Worm (Caenorhabditis elegans) whole organism, late embryonic: ENCODE measurements around the gene F09C6.13.

Experiments
- C08G9.2 ChIP-seq: sonication (generic microtip); optimal IDR thresholded peaks from 2 replicates; lab custom pipeline; 2016; ENCODE audit warnings: mild to moderate bottlenecking, missing genetic modification characterization, moderate library complexity, missing compliant biosample characterization
- F13H6.1 ChIP-seq: sonication (generic microtip); optimal IDR thresholded peaks from 2 replicates; lab custom pipeline; 2016; ENCODE audit warnings: missing genetic modification characterization, missing compliant biosample characterization
- K02D7.2 ChIP-seq: sonication (generic microtip); optimal IDR thresholded peaks from 2 replicates; lab custom pipeline; 2017; ENCODE audit warnings: mild to moderate bottlenecking, missing genetic modification characterization, missing compliant biosample characterization
- K09A11.1 ChIP-seq: sonication (generic microtip); optimal IDR thresholded peaks from 2 replicates; lab custom pipeline; 2017; ENCODE audit warnings: antibody characterized with exemption, mild to moderate bottlenecking, missing genetic modification characterization, missing compliant biosample characterization; ENCODE audit not compliant: insufficient read depth
- ama-1 ChIP-seq: fragments of 150-350 bp; optimal IDR thresholded peaks from 2 replicates; lab custom pipeline; 2014
- ceh-19 ChIP-seq: fragments of 200-800 bp; sonication (Bioruptor generic); optimal IDR thresholded peaks from 2 replicates; lab custom pipeline; 2018; ENCODE audit warnings: mild to moderate bottlenecking, missing genetic modification characterization, missing compliant biosample characterization
- ceh-24 ChIP-seq: sonication (generic microtip); optimal IDR thresholded peaks from 2 replicates; lab custom pipeline; 2016; ENCODE audit warnings: mild to moderate bottlenecking, missing genetic modification characterization, missing compliant biosample characterization
- ceh-30 ChIP-seq: fragments of 150-350 bp; optimal IDR thresholded peaks from 2 replicates; lab custom pipeline; 2014; ENCODE audit warnings: missing biosample characterization, missing genetic modification characterization
- ceh-31 ChIP-seq: sonication (generic microtip); optimal IDR thresholded peaks from 2 replicates; lab custom pipeline; 2016; ENCODE audit warnings: missing genetic modification characterization, missing compliant biosample characterization
- ceh-45 ChIP-seq: fragments of 200-800 bp; sonication (Bioruptor generic); IDR thresholded peaks from 2 replicates; pipeline ENCODE4 v1.3.6; 2022; ENCODE audit warnings: missing genetic modification reagents, missing genetic modification characterization, missing compliant biosample characterization
- ceh-48 ChIP-seq: sonication (generic microtip); optimal IDR thresholded peaks from 2 replicates; lab custom pipeline; 2016; ENCODE audit warnings: missing genetic modification characterization, inconsistent platforms, missing compliant biosample characterization
- ceh-9 ChIP-seq: sonication (generic microtip); optimal IDR thresholded peaks from 2 replicates; lab custom pipeline; 2016; ENCODE audit warnings: mild to moderate bottlenecking, missing genetic modification characterization, inconsistent platforms, missing compliant biosample characterization
- che-1 ChIP-seq: sonication (generic microtip); optimal IDR thresholded peaks from 2 replicates; lab custom pipeline; 2016; ENCODE audit warnings: mild to moderate bottlenecking, missing genetic modification characterization, missing compliant biosample characterization
- dmd-4 ChIP-seq: sonication (generic microtip); optimal IDR thresholded peaks from 2 replicates; lab custom pipeline; 2016; ENCODE audit warnings: borderline replicate concordance, missing genetic modification characterization, missing compliant biosample characterization
- dve-1 ChIP-seq: sonication (generic microtip); optimal IDR thresholded peaks from 2 replicates; lab custom pipeline; 2017; ENCODE audit warnings: antibody characterized with exemption, mild to moderate bottlenecking, missing genetic modification characterization, missing compliant biosample characterization
- elt-2 ChIP-seq: sonication (generic microtip); optimal IDR thresholded peaks from 2 replicates; lab custom pipeline; 2016; ENCODE audit warnings: missing genetic modification reagents, missing genetic modification characterization, missing compliant biosample characterization
- elt-4 ChIP-seq: sonication (generic microtip); optimal IDR thresholded peaks from 2 replicates; lab custom pipeline; 2016; ENCODE audit warnings: missing genetic modification characterization, missing compliant biosample characterization
- eyg-1 ChIP-seq: sonication (generic microtip); optimal IDR thresholded peaks from 2 replicates; lab custom pipeline; 2016; ENCODE audit warnings: missing genotype, missing genetic modification characterization, missing compliant biosample characterization
- fkh-10 ChIP-seq: fragments of 150-350 bp; optimal IDR thresholded peaks from 2 replicates; lab custom pipeline; 2014; ENCODE audit warnings: missing biosample characterization, missing genetic modification reagents, missing genetic modification characterization
- fkh-6 ChIP-seq: sonication (generic microtip); optimal IDR thresholded peaks from 2 replicates; lab custom pipeline; 2016; ENCODE audit warnings: missing genetic modification characterization, missing compliant biosample characterization
- hlh-13 ChIP-seq: fragments of 200-800 bp; sonication (Bioruptor generic); optimal IDR thresholded peaks from 2 replicates; lab custom pipeline; 2018; ENCODE audit warnings: mild to moderate bottlenecking, missing genetic modification characterization, missing compliant biosample characterization
- hlh-15 ChIP-seq: sonication (generic microtip); optimal IDR thresholded peaks from 2 replicates; lab custom pipeline; 2016; ENCODE audit warnings: missing genetic modification characterization, missing compliant biosample characterization
- hlh-30 ChIP-seq: sonication (generic microtip); optimal IDR thresholded peaks from 2 replicates; lab custom pipeline; 2017; ENCODE audit warnings: antibody characterized with exemption, missing genetic modification characterization, missing compliant biosample characterization; ENCODE audit not compliant: insufficient read depth
- hlh-6 ChIP-seq: sonication (generic microtip); optimal IDR thresholded peaks from 2 replicates; lab custom pipeline; 2016; ENCODE audit warnings: missing genotype, missing genetic modification characterization, missing compliant biosample characterization
- hlh-8 ChIP-seq: sonication (generic microtip); optimal IDR thresholded peaks from 2 replicates; lab custom pipeline; 2016; ENCODE audit warnings: missing genotype, missing genetic modification characterization, missing compliant biosample characterization
- madf-2 ChIP-seq: sonication (generic microtip); optimal IDR thresholded peaks from 2 replicates; lab custom pipeline; 2017; ENCODE audit warnings: missing genetic modification characterization, missing compliant biosample characterization
- nfya-1 ChIP-seq: sonication (generic microtip); optimal IDR thresholded peaks from 2 replicates; lab custom pipeline; 2017; ENCODE audit warnings: missing genetic modification characterization, mild to moderate bottlenecking, missing compliant biosample characterization, antibody characterized with exemption, moderate library complexity
- nhr-232 ChIP-seq: sonication (generic microtip); optimal IDR thresholded peaks from 2 replicates; lab custom pipeline; 2016; ENCODE audit warnings: missing genetic modification characterization, missing compliant biosample characterization
- npax-4 ChIP-seq: sonication (generic microtip); optimal IDR thresholded peaks from 2 replicates; lab custom pipeline; 2016; ENCODE audit warnings: missing genetic modification characterization, missing compliant biosample characterization
- odd-2 ChIP-seq: sonication (generic microtip); optimal IDR thresholded peaks from 2 replicates; lab custom pipeline; 2017; ENCODE audit warnings: antibody characterized with exemption, mild to moderate bottlenecking, missing genetic modification characterization, missing compliant biosample characterization
- pag-3 ChIP-seq: sonication (generic microtip); optimal IDR thresholded peaks from 2 replicates; lab custom pipeline; 2016; ENCODE audit warnings: missing compliant biosample characterization, missing genetic modification characterization, borderline replicate concordance
- pha-2 ChIP-seq: sonication (generic microtip); optimal IDR thresholded peaks from 2 replicates; lab custom pipeline; 2017; ENCODE audit warnings: mild to moderate bottlenecking, missing genetic modification characterization, missing compliant biosample characterization
- pha-4 ChIP-seq: fragments of 150-350 bp; optimal IDR thresholded peaks from 2 replicates; lab custom pipeline; 2018; ENCODE audit warnings: missing biosample characterization, missing genetic modification reagents, missing genetic modification characterization
- pqm-1 ChIP-seq: sonication (generic microtip); optimal IDR thresholded peaks from 2 replicates; lab custom pipeline; 2016; ENCODE audit warnings: missing genetic modification characterization, missing compliant biosample characterization
- pros-1 ChIP-seq: fragments of 150-350 bp; optimal IDR thresholded peaks from 2 replicates; lab custom pipeline; 2014; ENCODE audit warnings: missing biosample characterization, missing genetic modification reagents, missing genetic modification characterization
- rnt-1 ChIP-seq: sonication (generic microtip); optimal IDR thresholded peaks from 2 replicates; lab custom pipeline; 2016; ENCODE audit warnings: missing genetic modification characterization, missing compliant biosample characterization
- tbx-7 ChIP-seq: sonication (generic microtip); optimal IDR thresholded peaks from 2 replicates; lab custom pipeline; 2016; ENCODE audit warnings: missing genotype, missing genetic modification characterization, missing compliant biosample characterization
- unc-3 ChIP-seq, 2 experiments: fragments of 200-800 bp in 1 of 2; sonication (Bioruptor generic) in 1 of 2; sonication (generic microtip) in 1 of 2; conservative IDR thresholded peaks in 1 of 2; optimal IDR thresholded peaks in 1 of 2; 2 replicates each; pipeline versions ENCODE4 v1.3.6 to Lab custom; 2016 to 2022; ENCODE audit warnings: missing compliant biosample characterization in 2 of 2, missing genetic modification characterization in 2 of 2, missing genetic modification reagents in 1 of 2
- unc-55 ChIP-seq: sonication (generic microtip); optimal IDR thresholded peaks from 2 replicates; lab custom pipeline; 2017; ENCODE audit warnings: missing biosample characterization, missing genetic modification reagents, missing genetic modification characterization
- unc-86 ChIP-seq: sonication (generic microtip); optimal IDR thresholded peaks from 2 replicates; lab custom pipeline; 2016; ENCODE audit warnings: missing genetic modification characterization, missing compliant biosample characterization
- zip-5 ChIP-seq: sonication (generic microtip); optimal IDR thresholded peaks from 2 replicates; lab custom pipeline; 2016; ENCODE audit warnings: missing genetic modification characterization, missing compliant biosample characterization

Gene F09C6.13

DNA sequence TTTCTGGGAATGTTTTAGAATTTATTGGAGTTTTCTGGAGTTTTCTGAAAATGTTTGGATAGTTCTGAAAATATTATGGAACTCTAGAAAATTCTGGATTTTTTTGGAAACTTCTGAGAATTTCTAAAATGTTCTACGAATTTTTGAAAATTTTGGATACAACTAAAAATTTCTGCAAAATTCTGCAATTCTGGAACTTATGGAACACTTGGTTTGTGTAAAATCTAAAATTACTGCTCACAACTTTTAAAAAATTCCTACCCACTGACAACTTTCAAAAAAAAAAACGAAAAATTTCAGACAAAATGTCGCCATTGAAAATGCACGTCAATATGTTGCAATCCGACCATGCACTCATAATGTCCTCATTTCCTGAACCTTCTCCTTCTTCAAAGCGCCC, 19.8 kb downstream of the F09C6.13 start, which contains the start of gene nhr-262:
nhr-262 (plus strand) TSS at position 301 of the 400 bp plus-strand sequence.
- TF ChIP-seq pha-4 (tag; lab: Kevin White, UChicago) (no peak), dve-1 (tag; lab: Kevin White, UChicago) (no peak), elt-2 (tag; lab: Kevin White, UChicago) (no peak), pros-1 (no peak), hlh-8 (tag; lab: Kevin White, UChicago) (no peak), ceh-45 (no peak), eyg-1 (no peak), odd-2 (tag; lab: Kevin White, UChicago) (no peak), fkh-10 (GFP tag; lab: Kevin White, UChicago) (no peak), ama-1 (lab: Kevin White, UChicago) (no peak), ceh-31 (tag; lab: Kevin White, UChicago) (no peak), F13H6.1 (tag; lab: Kevin White, UChicago) (no peak), unc-3 (GFP tag; conservative IDR thresholded peaks at IDR 0.05; lab: Robert Waterston, UW) (no peak), unc-3 (tag; optimal IDR thresholded peaks at IDR 0.05; lab: Kevin White, UChicago) (no peak), elt-4 (no peak), K09A11.1 (tag; lab: Kevin White, UChicago) (no peak), unc-86 (tag; lab: Kevin White, UChicago) (no peak), pha-2 (tag; lab: Kevin White, UChicago) (no peak), C08G9.2 (tag; lab: Kevin White, UChicago) (no peak), che-1 (tag; lab: Kevin White, UChicago) (no peak), ceh-30 (tag; lab: Kevin White, UChicago) (no peak)
- TF ChIP-seq, all 69 proteins: peak for 0

DNA sequence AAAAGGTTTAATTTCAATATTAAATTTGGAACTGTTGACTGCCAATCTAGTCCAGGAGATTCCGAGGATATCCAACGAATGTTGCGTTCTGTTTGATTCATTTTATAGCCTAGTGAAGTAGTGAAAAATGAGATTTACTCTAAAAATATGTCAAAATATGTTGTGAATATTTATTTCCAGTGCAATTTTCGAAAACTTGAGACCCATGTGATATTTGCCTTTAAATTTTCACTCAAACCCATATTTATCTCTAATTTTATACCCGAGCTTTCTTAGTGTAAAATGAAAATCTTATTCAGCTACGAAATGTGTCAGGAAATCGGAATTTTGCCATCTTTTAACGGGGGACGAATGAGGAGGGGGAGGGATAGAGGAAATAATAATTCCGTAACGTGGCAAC, 25.0 kb downstream of the F09C6.13 start, which contains the start of gene F09C6.16:
F09C6.16 (minus strand) TSS at position 101 of the 400 bp plus-strand sequence.
- TF ChIP-seq ceh-30 (tag; lab: Kevin White, UChicago): no peak
- no peak for TF ChIP-seq hlh-13 (GFP tag; lab: Kevin White, UChicago)
- TF ChIP-seq fkh-10 (GFP tag; lab: Kevin White, UChicago): no peak
- no peak for TF ChIP-seq ceh-19 (GFP tag; lab: Kevin White, UChicago)
- no peak for TF ChIP-seq eyg-1
- TF ChIP-seq hlh-6: no peak
- no peak for TF ChIP-seq npax-4 (tag; lab: Kevin White, UChicago)
- no peak for TF ChIP-seq pqm-1 (tag; lab: Kevin White, UChicago)

DNA sequence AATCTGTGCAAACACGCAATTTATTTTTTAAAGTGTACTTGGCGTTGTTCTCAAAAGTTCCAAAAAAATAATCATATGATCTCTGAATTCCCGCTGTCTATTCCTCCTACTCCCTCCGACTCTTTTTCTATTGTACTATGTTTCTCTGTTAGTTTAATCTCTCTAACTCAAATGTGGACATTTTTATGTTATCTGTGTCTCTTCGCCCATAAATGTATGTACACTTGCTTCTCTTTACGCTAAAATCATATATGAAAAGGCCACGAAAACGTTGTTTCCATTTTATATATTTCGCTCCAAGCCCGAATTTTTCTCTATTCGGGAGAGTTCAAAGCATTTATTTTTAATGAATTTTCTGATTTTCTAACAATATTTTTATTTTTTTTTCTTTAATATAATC, 26.0 kb downstream of the F09C6.13 start:
- TF ChIP-seq unc-3 (GFP tag; conservative IDR thresholded peaks at IDR 0.05; lab: Robert Waterston, UW) (no peak), unc-3 (tag; optimal IDR thresholded peaks at IDR 0.05; lab: Kevin White, UChicago) (no peak), nfya-1 (tag; lab: Kevin White, UChicago) (no peak), rnt-1 (no peak), zip-5 (tag; lab: Kevin White, UChicago) (no peak), fkh-6 (no peak), eyg-1 (no peak), hlh-15 (no peak), hlh-8 (tag; lab: Kevin White, UChicago) (no peak), pha-2 (tag; lab: Kevin White, UChicago) (no peak), tbx-7 (tag; lab: Kevin White, UChicago) (no peak)

DNA sequence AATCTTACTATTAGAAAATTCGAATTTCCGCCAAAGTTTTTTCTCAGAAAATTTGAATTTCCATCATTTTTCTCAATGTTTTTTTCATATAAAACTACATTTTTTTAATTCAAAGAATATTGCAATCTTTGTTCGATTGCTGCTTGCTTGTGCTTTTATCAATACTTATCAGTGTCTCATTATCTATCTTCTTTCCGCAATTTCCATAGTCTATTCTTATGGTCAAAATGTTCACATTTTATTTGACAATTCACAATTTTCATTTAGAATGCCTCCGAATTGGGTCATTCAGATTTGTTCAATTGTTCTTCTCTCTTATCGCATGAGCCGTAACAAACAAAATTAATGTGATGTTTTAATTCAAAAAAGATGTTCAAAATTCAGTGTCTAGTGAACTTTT, 26.4 kb downstream of the F09C6.13 start:
- TF ChIP-seq elt-2 (tag; lab: Kevin White, UChicago) (peak; percentile 14), ceh-19 (GFP tag; lab: Kevin White, UChicago) (no peak)

ce11 chrV:16911934-16912333, 27.1 kb downstream of the F09C6.13 start, which contains the start of gene nhr-116:
Gene nhr-116, plus strand, starts transcription at chrV:16912234.
- TF ChIP-seq K09A11.1 (tag; lab: Kevin White, UChicago): no peak
- TF ChIP-seq unc-55 (GFP tag; lab: Kevin White, UChicago): no peak
- no peak for TF ChIP-seq ceh-9
- TF ChIP-seq madf-2: no peak
- no peak for TF ChIP-seq ceh-24 (tag; lab: Kevin White, UChicago)
- no peak for TF ChIP-seq elt-2 (tag; lab: Kevin White, UChicago)
- TF ChIP-seq ceh-48: no peak
- no peak for TF ChIP-seq pag-3 (tag; lab: Kevin White, UChicago)
- TF ChIP-seq odd-2 (tag; lab: Kevin White, UChicago): no peak
- no peak for TF ChIP-seq hlh-6
- no peak for TF ChIP-seq K02D7.2
- no peak for TF ChIP-seq dmd-4
- no peak for TF ChIP-seq fkh-10 (GFP tag; lab: Kevin White, UChicago)
- TF ChIP-seq hlh-30: no peak
- TF ChIP-seq nhr-232: no peak
